Worm (Caenorhabditis elegans) whole organism, L1 larva: Measurements from ENCODE around the gene che-12.
A peak's percentile ranks its signal among the peaks of the same experiment; 100 is the strongest.

ENCODE experiments used
- nhr-28 ChIP-seq: fragments of 150-350 bp; optimal IDR thresholded peaks from 2 replicates; lab custom pipeline; 2014; ENCODE audit warnings: missing biosample characterization, missing genetic modification characterization
- skn-1 ChIP-seq: fragments of 150-350 bp; optimal IDR thresholded peaks from 2 replicates; lab custom pipeline; 2014; ENCODE audit warnings: missing biosample characterization, missing genetic modification characterization
- unc-62 ChIP-seq: fragments of 150-350 bp; optimal IDR thresholded peaks from 2 replicates; lab custom pipeline; 2014; ENCODE audit warnings: missing biosample characterization, missing genetic modification reagents, missing genetic modification characterization

DNA sequence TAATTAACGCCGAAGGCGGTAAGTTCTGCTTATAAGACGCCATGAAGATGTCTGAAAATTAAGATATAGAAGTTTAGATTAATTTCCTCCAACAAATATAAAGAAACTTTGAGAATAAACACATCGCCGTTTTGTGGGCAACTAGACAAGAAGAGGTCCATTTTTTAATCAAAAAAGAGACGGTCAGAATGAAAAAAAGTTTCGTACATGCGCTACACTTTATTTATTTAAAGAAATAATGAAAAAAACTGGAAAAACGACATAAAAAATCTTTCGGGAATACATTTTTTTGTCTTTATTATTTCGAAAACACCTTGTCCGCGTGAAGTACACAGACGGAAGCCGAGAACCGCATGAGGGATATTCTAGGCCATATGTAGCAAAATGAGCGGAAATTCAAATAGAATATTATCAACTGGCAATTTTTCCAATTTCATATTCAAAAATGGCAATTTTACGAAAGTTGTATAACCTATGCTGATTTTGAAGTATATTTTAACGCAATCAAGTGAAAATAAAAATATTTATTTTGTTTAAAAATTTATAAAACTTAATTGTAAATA lies 48.7 kb upstream of the che-12 start, which contains the start of gene sluh-7:
- TF ChIP-seq skn-1 (tag; lab: Kevin White, UChicago) (peak; percentile 73), unc-62 (no peak), nhr-28 (tag; lab: Kevin White, UChicago) (no peak)
